Worm (Caenorhabditis elegans) whole organism, early embryonic: ENCODE data around the gene M195.2.

Source experiments
- ama-1 ChIP-seq: fragments of 150-350 bp; optimal IDR thresholded peaks from 2 replicates; lab custom pipeline; 2014
- hmg-4 ChIP-seq: fragments of 200-800 bp; sonication (Bioruptor generic); optimal IDR thresholded peaks from 2 replicates; lab custom pipeline; 2018; ENCODE audit warnings: mild to moderate bottlenecking, missing genetic modification characterization, missing compliant biosample characterization
- tbx-37 ChIP-seq: fragments of 200-800 bp; sonication (Bioruptor generic); conservative IDR thresholded peaks from 2 replicates; pipeline ENCODE4 v1.3.6; 2022; ENCODE audit warnings: missing genetic modification reagents, missing genetic modification characterization, missing compliant biosample characterization

- no peak for TF ChIP-seq ama-1 (lab: Kevin White, UChicago)
- TF ChIP-seq hmg-4 (GFP tag; lab: Kevin White, UChicago), result no peak
- TF ChIP-seq tbx-37 (GFP tag; lab: Robert Waterston, UW), result no peak
Observed at ce11 chrII:8353288-8353687, 7.3 kb upstream of the M195.2 start.
